Worm (Caenorhabditis elegans) whole organism, L4/young adult: ENCODE data around the gene F49E10.4.

Source experiments
- W03F9.2 ChIP-seq: fragments of 150-350 bp; optimal IDR thresholded peaks from 2 replicates; lab custom pipeline; 2014; ENCODE audit warnings: missing biosample characterization, missing genetic modification characterization
- him-1 ChIP-seq: sonication (generic microtip); optimal IDR thresholded peaks from 2 replicates; lab custom pipeline; 2016; ENCODE audit warnings: missing genotype, missing genetic modification reagents, missing genetic modification characterization, missing compliant biosample characterization

- TF ChIP-seq W03F9.2 (tag; lab: Kevin White, UChicago) (no peak), him-1 (tag; lab: Kevin White, UChicago) (no peak)
Observed at ce11 chrX:5923672-5924071, 48.0 kb downstream of the F49E10.4 start.
